Worm (Caenorhabditis elegans) whole organism, L1 larva: Measurements from ENCODE around the gene irld-42.
"Not testable (repeated sequence)": the region's sequence is repeated elsewhere in the genome, so short reads cannot be mapped to it uniquely, and the experiment has no call there.

Experiments
- C16A3.4 ChIP-seq: fragments of 150-350 bp; optimal IDR thresholded peaks from 2 replicates; lab custom pipeline; 2014; ENCODE audit warnings: missing biosample characterization, missing genetic modification characterization
- C34B4.2 ChIP-seq: sonication (generic microtip); optimal IDR thresholded peaks from 2 replicates; lab custom pipeline; 2017; ENCODE audit warnings: mild to moderate bottlenecking, missing genetic modification characterization, missing compliant biosample characterization
- alr-1 ChIP-seq: fragments of 200-800 bp; sonication (Bioruptor generic); optimal IDR thresholded peaks from 2 replicates; lab custom pipeline; 2018; ENCODE audit warnings: borderline replicate concordance, mild to moderate bottlenecking, missing genetic modification characterization, missing compliant biosample characterization
- aly-2 ChIP-seq: fragments of 150-350 bp; optimal IDR thresholded peaks from 2 replicates; lab custom pipeline; 2014; ENCODE audit warnings: missing biosample characterization, missing genetic modification characterization
- blmp-1 ChIP-seq: fragments of 150-350 bp; optimal IDR thresholded peaks from 2 replicates; lab custom pipeline; 2014; ENCODE audit warnings: missing biosample characterization, missing genetic modification characterization
- dpl-1 ChIP-seq, 3 experiments: fragments of 150-350 bp in 2 of 3; sonication (generic microtip) in 1 of 3; optimal IDR thresholded peaks; 2 replicates each; lab custom pipeline; 2014 to 2017; ENCODE audit warnings: missing biosample characterization in 3 of 3, missing genetic modification characterization in 3 of 3, missing genetic modification reagents in 3 of 3
- dsc-1 ChIP-seq: sonication (generic microtip); optimal IDR thresholded peaks from 2 replicates; lab custom pipeline; 2016; ENCODE audit warnings: mild to moderate bottlenecking, missing genetic modification characterization, missing compliant biosample characterization
- elt-2 ChIP-seq: sonication (generic microtip); optimal IDR thresholded peaks from 2 replicates; lab custom pipeline; 2016; ENCODE audit warnings: missing genetic modification characterization, mild to moderate bottlenecking, inconsistent platforms, missing compliant biosample characterization, missing genetic modification reagents
- fkh-10 ChIP-seq: sonication (generic microtip); optimal IDR thresholded peaks from 2 replicates; lab custom pipeline; 2017; ENCODE audit warnings: missing biosample characterization, missing genetic modification reagents, missing genetic modification characterization
- fos-1 ChIP-seq: fragments of 150-350 bp; optimal IDR thresholded peaks from 2 replicates; lab custom pipeline; 2014; ENCODE audit warnings: missing biosample characterization, missing genetic modification characterization
- hlh-4 ChIP-seq: sonication (generic microtip); optimal IDR thresholded peaks from 2 replicates; lab custom pipeline; 2016; ENCODE audit warnings: mild to moderate bottlenecking, missing genetic modification characterization, missing compliant biosample characterization
- irx-1 ChIP-seq: sonication (generic microtip); optimal IDR thresholded peaks from 2 replicates; lab custom pipeline; 2016; ENCODE audit warnings: missing genetic modification characterization, missing compliant biosample characterization
- isw-1 ChIP-seq: fragments of 200-800 bp; sonication (Bioruptor generic); IDR thresholded peaks from 2 replicates; pipeline ENCODE4 v1.3.6; 2022; ENCODE audit warnings: missing genetic modification characterization, missing compliant biosample characterization
- jun-1 ChIP-seq: fragments of 150-350 bp; optimal IDR thresholded peaks from 2 replicates; lab custom pipeline; 2014; ENCODE audit warnings: missing biosample characterization, missing genetic modification reagents, missing genetic modification characterization
- lin-13 ChIP-seq: fragments of 150-350 bp; optimal IDR thresholded peaks from 2 replicates; lab custom pipeline; 2014; ENCODE audit warnings: missing biosample characterization, missing genetic modification reagents, missing genetic modification characterization
- lin-14 ChIP-seq: fragments of 200-800 bp; sonication (Bioruptor generic); optimal IDR thresholded peaks from 2 replicates; lab custom pipeline; 2018; ENCODE audit warnings: mild to moderate bottlenecking, missing genetic modification characterization, moderate library complexity, missing compliant biosample characterization
- lsy-2 ChIP-seq, 2 experiments: fragments of 150-350 bp; optimal IDR thresholded peaks; 2 replicates each; lab custom pipeline; 2014; ENCODE audit warnings: missing biosample characterization in 2 of 2, missing genetic modification characterization in 2 of 2
- nhr-76 ChIP-seq: sonication (generic microtip); optimal IDR thresholded peaks from 2 replicates; lab custom pipeline; 2017; ENCODE audit warnings: missing biosample characterization, missing genetic modification characterization
- nhr-84 ChIP-seq: sonication (generic microtip); optimal IDR thresholded peaks from 2 replicates; lab custom pipeline; 2017; ENCODE audit warnings: missing biosample characterization, missing genetic modification characterization
- nhr-85 ChIP-seq: sonication (generic microtip); peaks from one replicate; lab custom pipeline; 2016; ENCODE audit warnings: missing genetic modification characterization, inconsistent platforms, missing compliant biosample characterization
- pag-3 ChIP-seq: sonication (generic microtip); optimal IDR thresholded peaks from 2 replicates; lab custom pipeline; 2017; ENCODE audit warnings: missing genetic modification characterization, mild to moderate bottlenecking, missing compliant biosample characterization, antibody characterized with exemption, borderline replicate concordance; ENCODE audit not compliant: insufficient read depth
- rnt-1 ChIP-seq: sonication (generic microtip); optimal IDR thresholded peaks from 2 replicates; lab custom pipeline; 2016; ENCODE audit warnings: mild to moderate bottlenecking, missing genetic modification characterization, moderate library complexity, missing compliant biosample characterization
- skn-1 ChIP-seq: fragments of 150-350 bp; optimal IDR thresholded peaks from 2 replicates; lab custom pipeline; 2014; ENCODE audit warnings: missing biosample characterization, missing genetic modification characterization
- sox-4 ChIP-seq: sonication (generic microtip); optimal IDR thresholded peaks from 2 replicates; lab custom pipeline; 2016; ENCODE audit warnings: missing genetic modification characterization, missing compliant biosample characterization
- tlp-1 ChIP-seq: fragments of 150-350 bp; optimal IDR thresholded peaks from 2 replicates; lab custom pipeline; 2014; ENCODE audit warnings: missing biosample characterization, missing genetic modification characterization
- unc-30 ChIP-seq: sonication (generic microtip); optimal IDR thresholded peaks from 2 replicates; lab custom pipeline; 2017; ENCODE audit warnings: missing biosample characterization, missing genetic modification characterization
- unc-62 ChIP-seq: fragments of 150-350 bp; optimal IDR thresholded peaks from 2 replicates; lab custom pipeline; 2014; ENCODE audit warnings: missing biosample characterization, missing genetic modification reagents, missing genetic modification characterization
- unc-86 ChIP-seq: sonication (generic microtip); optimal IDR thresholded peaks from 2 replicates; lab custom pipeline; 2016; ENCODE audit warnings: missing genetic modification characterization, missing compliant biosample characterization
- unc-98 ChIP-seq: fragments of 200-800 bp; sonication (Bioruptor generic); IDR thresholded peaks from 2 replicates; pipeline ENCODE4 v1.3.6; 2022; ENCODE audit warnings: missing genetic modification characterization, missing compliant biosample characterization
- vab-15 ChIP-seq: sonication (generic microtip); optimal IDR thresholded peaks from 2 replicates; lab custom pipeline; 2017; ENCODE audit warnings: missing genotype, mild to moderate bottlenecking, missing genetic modification characterization, missing compliant biosample characterization
- zag-1 ChIP-seq: fragments of 150-350 bp; optimal IDR thresholded peaks from 2 replicates; lab custom pipeline; 2014; ENCODE audit warnings: missing biosample characterization, missing genetic modification characterization
- ztf-11 ChIP-seq, 2 experiments: sonication (generic microtip); optimal IDR thresholded peaks; 2 replicates each; lab custom pipeline; 2016 to 2017; ENCODE audit warnings: missing genetic modification characterization in 2 of 2, missing biosample characterization in 1 of 2, missing compliant biosample characterization in 1 of 2
- ztf-4 ChIP-seq: fragments of 150-350 bp; optimal IDR thresholded peaks from 2 replicates; lab custom pipeline; 2014; ENCODE audit warnings: missing biosample characterization, missing genetic modification characterization

irld-42 gene

ce11 chrV:1682279-1682678 is 14.0 kb downstream of the irld-42 start, which contains the start of gene srh-3:
TSS of gene srh-3 (plus strand) at chrV:1682579.
- TF ChIP-seq hlh-4 (tag; lab: Kevin White, UChicago) (no peak), isw-1 (GFP tag; lab: Robert Waterston, UW) (no peak), blmp-1 (no peak), tlp-1 (tag; lab: Kevin White, UChicago) (no peak), skn-1 (no peak), fos-1 (tag; lab: Kevin White, UChicago) (no peak), C34B4.2 (tag; lab: Kevin White, UChicago) (no peak), rnt-1 (tag; lab: Kevin White, UChicago) (no peak), nhr-76 (tag; lab: Kevin White, UChicago) (no peak), unc-30 (no peak)

ce11 chrV:1685328-1685727 is 17.0 kb downstream of the irld-42 start, which contains the start of gene srh-5:
TSS of gene srh-5 (plus strand) at chrV:1685628.
- no peak for TF ChIP-seq elt-2
- no peak for TF ChIP-seq aly-2 (tag; lab: Kevin White, UChicago)
- no peak for TF ChIP-seq C16A3.4 (tag; lab: Kevin White, UChicago)
- TF ChIP-seq zag-1 (tag; lab: Kevin White, UChicago) = no peak
- TF ChIP-seq unc-86 (tag; lab: Kevin White, UChicago) = no peak
- no peak for TF ChIP-seq lin-13 (GFP tag; lab: Kevin White, UChicago)
- TF ChIP-seq dsc-1 (tag; lab: Kevin White, UChicago) = no peak
- TF ChIP-seq ztf-4 = no peak
- TF ChIP-seq lsy-2 (tag; optimal IDR thresholded peaks at IDR 0.05; lab: Kevin White, UChicago) = no peak
- no peak for TF ChIP-seq ztf-11 (tag; optimal IDR thresholded peaks at IDR 0.05; lab: Kevin White, UChicago)
- no peak for TF ChIP-seq vab-15 (tag; lab: Kevin White, UChicago)
- TF ChIP-seq nhr-84 = no peak
- TF ChIP-seq jun-1 (tag; lab: Kevin White, UChicago) = no peak
- no peak for TF ChIP-seq dpl-1 (GFP tag; optimal IDR thresholded peaks at IDR 0.05; lab: Kevin White, UChicago)
- no peak for TF ChIP-seq hlh-4 (tag; lab: Kevin White, UChicago)

- not testable (repeated sequence) for TF ChIP-seq fkh-10 (GFP tag; lab: Kevin White, UChicago); elt-2; sox-4
Measured at ce11 chrV:1692494-1692893, 24.2 kb downstream of the irld-42 start, which contains the start of gene Y46H3C.5. TSS of gene Y46H3C.5 (minus strand) at chrV:1692495.

ce11 chrV:1693876-1694275 is 25.6 kb downstream of the irld-42 start, which contains the start of gene Y46H3C.7:
TSS of gene Y46H3C.7 (minus strand) at chrV:1694022.
- TF ChIP-seq pag-3 (tag; lab: Kevin White, UChicago); irx-1 (tag; lab: Kevin White, UChicago); lin-14 (GFP tag; lab: Kevin White, UChicago): not testable (repeated sequence)
- TF ChIP-seq, all 84 proteins: peak for 0; not testable (repeated sequence) for 84

ce11 chrV:1698400-1698799 is 30.1 kb downstream of the irld-42 start:
- TF ChIP-seq fos-1 (tag; lab: Kevin White, UChicago) (no peak), alr-1 (tag; lab: Kevin White, UChicago) (no peak), nhr-84 (no peak), dpl-1 (GFP tag; optimal IDR thresholded peaks at IDR 0.05; lab: Kevin White, UChicago) (no peak), unc-62 (GFP tag; lab: Kevin White, UChicago) (no peak), nhr-85 (tag; lab: Kevin White, UChicago) (no peak), unc-98 (GFP tag; lab: Robert Waterston, UW) (no peak)
